Worm (Caenorhabditis elegans) whole organism, L1 larva: ENCODE results near the gene vha-1.

Source experiments
- C34B4.2 ChIP-seq: sonication (generic microtip); optimal IDR thresholded peaks from 2 replicates; lab custom pipeline; 2017; ENCODE audit warnings: mild to moderate bottlenecking, missing genetic modification characterization, missing compliant biosample characterization
- F16B12.6 ChIP-seq: fragments of 150-350 bp; optimal IDR thresholded peaks from 2 replicates; lab custom pipeline; 2014; ENCODE audit warnings: missing biosample characterization, missing genetic modification characterization
- Y116A8C.19 ChIP-seq: sonication (generic microtip); optimal IDR thresholded peaks from 2 replicates; lab custom pipeline; 2016; ENCODE audit warnings: missing compliant biosample characterization, missing genetic modification characterization, borderline replicate concordance
- aha-1 ChIP-seq: fragments of 150-350 bp; optimal IDR thresholded peaks from 2 replicates; lab custom pipeline; 2014; ENCODE audit warnings: missing biosample characterization, missing genetic modification characterization
- alr-1 ChIP-seq: fragments of 200-800 bp; sonication (Bioruptor generic); optimal IDR thresholded peaks from 2 replicates; lab custom pipeline; 2018; ENCODE audit warnings: borderline replicate concordance, mild to moderate bottlenecking, missing genetic modification characterization, missing compliant biosample characterization
- aly-2 ChIP-seq: fragments of 150-350 bp; optimal IDR thresholded peaks from 2 replicates; lab custom pipeline; 2014; ENCODE audit warnings: missing biosample characterization, missing genetic modification characterization
- ama-1 ChIP-seq: fragments of 150-350 bp; optimal IDR thresholded peaks from 2 replicates; lab custom pipeline; 2014
- ceh-82 ChIP-seq, 3 experiments: fragments of 150-350 bp in 1 of 3; sonication (generic microtip) in 2 of 3; optimal IDR thresholded peaks; 2 replicates each; lab custom pipeline; 2014 to 2017; ENCODE audit warnings: missing biosample characterization in 3 of 3, missing genetic modification characterization in 3 of 3
- ceh-88 ChIP-seq: fragments of 200-800 bp; sonication (Bioruptor generic); IDR thresholded peaks from 2 replicates; pipeline ENCODE4 v1.3.6; 2022; ENCODE audit warnings: missing genetic modification characterization, missing compliant biosample characterization
- ceh-90 ChIP-seq: sonication (generic microtip); optimal IDR thresholded peaks from 2 replicates; lab custom pipeline; 2016; ENCODE audit warnings: missing genetic modification characterization, missing compliant biosample characterization
- dpl-1 ChIP-seq, 3 experiments: fragments of 150-350 bp in 2 of 3; sonication (generic microtip) in 1 of 3; optimal IDR thresholded peaks; 2 replicates each; lab custom pipeline; 2014 to 2017; ENCODE audit warnings: missing biosample characterization in 3 of 3, missing genetic modification characterization in 3 of 3, missing genetic modification reagents in 3 of 3
- efl-1 ChIP-seq, 4 experiments: fragments of 150-350 bp; optimal IDR thresholded peaks in 3 of 4; peaks in 1 of 4; 1 replicate in 1 of 4; 2 replicates in 3 of 4; lab custom pipeline; 2014; ENCODE audit warnings: missing biosample characterization in 2 of 4, missing genetic modification characterization in 2 of 4, missing genetic modification reagents in 2 of 4
- efl-3 ChIP-seq: fragments of 200-800 bp; sonication (Bioruptor generic); optimal IDR thresholded peaks from 2 replicates; lab custom pipeline; 2018; ENCODE audit warnings: mild to moderate bottlenecking, missing genetic modification characterization, missing compliant biosample characterization
- egl-13 ChIP-seq: sonication (generic microtip); optimal IDR thresholded peaks from 2 replicates; lab custom pipeline; 2016; ENCODE audit warnings: missing genotype, missing genetic modification reagents, missing genetic modification characterization, missing compliant biosample characterization
- elt-3 ChIP-seq, 6 experiments: fragments of 150-350 bp in 1 of 6; sonication (generic microtip); optimal IDR thresholded peaks; 2 replicates each; lab custom pipeline; 2017 to 2018; ENCODE audit warnings: missing biosample characterization in 6 of 6, missing genetic modification characterization in 6 of 6, inconsistent platforms in 1 of 6
- fkh-8 ChIP-seq: sonication (generic microtip); optimal IDR thresholded peaks from 2 replicates; lab custom pipeline; 2016; ENCODE audit warnings: mild to moderate bottlenecking, missing genetic modification characterization, missing compliant biosample characterization
- fos-1 ChIP-seq: fragments of 150-350 bp; optimal IDR thresholded peaks from 2 replicates; lab custom pipeline; 2014; ENCODE audit warnings: missing biosample characterization, missing genetic modification characterization
- grh-1 ChIP-seq: fragments of 200-800 bp; sonication (Bioruptor generic); IDR thresholded peaks from 2 replicates; pipeline ENCODE4 v1.3.6; 2022; ENCODE audit warnings: missing genetic modification reagents, missing genetic modification characterization, missing compliant biosample characterization
- hlh-17 ChIP-seq: fragments of 200-800 bp; sonication (Bioruptor generic); optimal IDR thresholded peaks from 2 replicates; lab custom pipeline; 2018; ENCODE audit warnings: missing genetic modification characterization, mild to moderate bottlenecking, missing compliant biosample characterization, moderate library complexity, borderline replicate concordance
- irx-1 ChIP-seq: sonication (generic microtip); optimal IDR thresholded peaks from 2 replicates; lab custom pipeline; 2016; ENCODE audit warnings: missing genetic modification characterization, missing compliant biosample characterization
- isw-1 ChIP-seq: fragments of 200-800 bp; sonication (Bioruptor generic); IDR thresholded peaks from 2 replicates; pipeline ENCODE4 v1.3.6; 2022; ENCODE audit warnings: missing genetic modification characterization, missing compliant biosample characterization
- lin-13 ChIP-seq: fragments of 150-350 bp; optimal IDR thresholded peaks from 2 replicates; lab custom pipeline; 2014; ENCODE audit warnings: missing biosample characterization, missing genetic modification reagents, missing genetic modification characterization
- lin-15B ChIP-seq: fragments of 150-350 bp; sonication (generic microtip); optimal IDR thresholded peaks from 3 replicates; lab custom pipeline; 2014; ENCODE audit warnings: missing biosample characterization, missing genetic modification characterization
- lir-3 ChIP-seq: sonication (generic microtip); optimal IDR thresholded peaks from 2 replicates; lab custom pipeline; 2016; ENCODE audit warnings: mild to moderate bottlenecking, missing genetic modification characterization, moderate library complexity, missing compliant biosample characterization; ENCODE audit not compliant: poor library complexity
- mep-1 ChIP-seq: fragments of 150-350 bp; optimal IDR thresholded peaks from 2 replicates; lab custom pipeline; 2014; ENCODE audit warnings: missing biosample characterization, missing genetic modification characterization
- nhr-11 ChIP-seq: fragments of 150-350 bp; optimal IDR thresholded peaks from 2 replicates; lab custom pipeline; 2014; ENCODE audit warnings: missing biosample characterization, missing genetic modification characterization
- nhr-76 ChIP-seq: sonication (generic microtip); optimal IDR thresholded peaks from 2 replicates; lab custom pipeline; 2017; ENCODE audit warnings: missing biosample characterization, missing genetic modification characterization
- nhr-84 ChIP-seq: sonication (generic microtip); optimal IDR thresholded peaks from 2 replicates; lab custom pipeline; 2017; ENCODE audit warnings: missing biosample characterization, missing genetic modification characterization
- nhr-85 ChIP-seq: sonication (generic microtip); peaks from one replicate; lab custom pipeline; 2016; ENCODE audit warnings: missing genetic modification characterization, inconsistent platforms, missing compliant biosample characterization
- pag-3 ChIP-seq: sonication (generic microtip); optimal IDR thresholded peaks from 2 replicates; lab custom pipeline; 2017; ENCODE audit warnings: missing genetic modification characterization, mild to moderate bottlenecking, missing compliant biosample characterization, antibody characterized with exemption, borderline replicate concordance; ENCODE audit not compliant: insufficient read depth
- pqm-1 ChIP-seq: sonication (generic microtip); optimal IDR thresholded peaks from 3 replicates; lab custom pipeline; 2017; ENCODE audit warnings: missing biosample characterization, missing genetic modification characterization
- snpc-4 ChIP-seq: fragments of 150-350 bp; optimal IDR thresholded peaks from 2 replicates; lab custom pipeline; 2014; ENCODE audit warnings: missing biosample characterization, missing genetic modification characterization
- snu-23 ChIP-seq: sonication (generic microtip); optimal IDR thresholded peaks from 2 replicates; lab custom pipeline; 2016; ENCODE audit warnings: missing genetic modification characterization, missing compliant biosample characterization
- sox-4 ChIP-seq: sonication (generic microtip); optimal IDR thresholded peaks from 2 replicates; lab custom pipeline; 2016; ENCODE audit warnings: missing genetic modification characterization, missing compliant biosample characterization
- sup-37 ChIP-seq: fragments of 200-800 bp; sonication (Bioruptor generic); optimal IDR thresholded peaks from 2 replicates; lab custom pipeline; 2018; ENCODE audit warnings: mild to moderate bottlenecking, missing genetic modification characterization, missing compliant biosample characterization
- swsn-7 ChIP-seq: sonication (generic microtip); optimal IDR thresholded peaks from 2 replicates; lab custom pipeline; 2016; ENCODE audit warnings: missing genetic modification characterization, missing compliant biosample characterization
- tbx-2 ChIP-seq: sonication (generic microtip); optimal IDR thresholded peaks from 2 replicates; lab custom pipeline; 2016; ENCODE audit warnings: missing genetic modification characterization, missing compliant biosample characterization
- unc-130 ChIP-seq: fragments of 150-350 bp; optimal IDR thresholded peaks from 2 replicates; lab custom pipeline; 2017; ENCODE audit warnings: missing biosample characterization, missing genetic modification characterization, inconsistent platforms
- unc-86 ChIP-seq: sonication (generic microtip); optimal IDR thresholded peaks from 2 replicates; lab custom pipeline; 2016; ENCODE audit warnings: missing genetic modification characterization, missing compliant biosample characterization
- unc-98 ChIP-seq: fragments of 200-800 bp; sonication (Bioruptor generic); IDR thresholded peaks from 2 replicates; pipeline ENCODE4 v1.3.6; 2022; ENCODE audit warnings: missing genetic modification characterization, missing compliant biosample characterization
- vab-15 ChIP-seq: sonication (generic microtip); optimal IDR thresholded peaks from 2 replicates; lab custom pipeline; 2017; ENCODE audit warnings: missing genotype, mild to moderate bottlenecking, missing genetic modification characterization, missing compliant biosample characterization
- zag-1 ChIP-seq: fragments of 150-350 bp; optimal IDR thresholded peaks from 2 replicates; lab custom pipeline; 2014; ENCODE audit warnings: missing biosample characterization, missing genetic modification characterization
- ztf-11 ChIP-seq, 2 experiments: sonication (generic microtip); optimal IDR thresholded peaks; 2 replicates each; lab custom pipeline; 2016 to 2017; ENCODE audit warnings: missing genetic modification characterization in 2 of 2, missing biosample characterization in 1 of 2, missing compliant biosample characterization in 1 of 2
- ztf-4 ChIP-seq: fragments of 150-350 bp; optimal IDR thresholded peaks from 2 replicates; lab custom pipeline; 2014; ENCODE audit warnings: missing biosample characterization, missing genetic modification characterization

vha-1 gene

ce11 chrIII:9766175-9766574 is 14.9 kb upstream of the vha-1 start, which contains the start of gene cbp-1 (continued):
- TF ChIP-seq grh-1 (GFP tag; lab: Robert Waterston, UW): no peak
- TF ChIP-seq aha-1 (tag; lab: Kevin White, UChicago): no peak
- TF ChIP-seq elt-3 (tag; optimal IDR thresholded peaks at IDR 0.05; lab: Kevin White, UChicago): peak in 1 of 6 experiments; percentile 15
- TF ChIP-seq lin-15B: no peak
- no peak for TF ChIP-seq pag-3 (tag; lab: Kevin White, UChicago)
- no peak for TF ChIP-seq mep-1 (tag; lab: Kevin White, UChicago)
- TF ChIP-seq irx-1 (tag; lab: Kevin White, UChicago): no peak
- no peak for TF ChIP-seq egl-13
- no peak for TF ChIP-seq unc-98 (GFP tag; lab: Robert Waterston, UW)
- TF ChIP-seq isw-1 (GFP tag; lab: Robert Waterston, UW): no peak
- TF ChIP-seq snu-23 (GFP tag; lab: Kevin White, UChicago): peak; percentile 68
- TF ChIP-seq C34B4.2 (tag; lab: Kevin White, UChicago): no peak
- no peak for TF ChIP-seq vab-15 (tag; lab: Kevin White, UChicago)
- no peak for TF ChIP-seq Y116A8C.19
- TF ChIP-seq lin-13: no peak
- no peak for TF ChIP-seq nhr-76 (tag; lab: Kevin White, UChicago)
- no peak for TF ChIP-seq alr-1 (tag; lab: Kevin White, UChicago)
- peak; percentile 69 to 75 for TF ChIP-seq efl-1 (optimal IDR thresholded peaks at IDR 0.05; lab: Kevin White, UChicago)
- TF ChIP-seq efl-1 (GFP tag; optimal IDR thresholded peaks at IDR 0.05 in 1 of 2; lab: Kevin White, UChicago): peak; percentile 16 to 90
- no peak for TF ChIP-seq efl-3
- TF ChIP-seq dpl-1 (GFP tag; optimal IDR thresholded peaks at IDR 0.05; lab: Kevin White, UChicago): peak in 2 of 3 experiments; percentile 37 to 46
- no peak for TF ChIP-seq hlh-17 (GFP tag; lab: Kevin White, UChicago)
- peak; percentile 3 to 54 (median 4) for TF ChIP-seq ceh-82 (tag; optimal IDR thresholded peaks at IDR 0.05; lab: Kevin White, UChicago)
- peak; percentile 64 for TF ChIP-seq swsn-7 (tag; lab: Kevin White, UChicago)
- TF ChIP-seq fos-1: peak; percentile 8
- peak; percentile 72 for TF ChIP-seq ama-1 (lab: Kevin White, UChicago)
- TF ChIP-seq nhr-11 (tag; lab: Kevin White, UChicago): no peak
- no peak for TF ChIP-seq unc-86 (tag; lab: Kevin White, UChicago)
- no peak for TF ChIP-seq sup-37 (GFP tag; lab: Kevin White, UChicago)
- TF ChIP-seq pqm-1 (tag; lab: Kevin White, UChicago): no peak
- TF ChIP-seq F16B12.6 (tag; lab: Kevin White, UChicago): no peak
- TF ChIP-seq ceh-88 (GFP tag; lab: Robert Waterston, UW): no peak; the same call in 1 of the 2 replicates
- TF ChIP-seq ztf-11 (tag; optimal IDR thresholded peaks at IDR 0.05; lab: Kevin White, UChicago): peak in 1 of 2 experiments; percentile 47
- TF ChIP-seq tbx-2: peak; percentile 32
- no peak for TF ChIP-seq zag-1 (tag; lab: Kevin White, UChicago)
- TF ChIP-seq ztf-4 (tag; lab: Kevin White, UChicago): no peak
- no peak for TF ChIP-seq lir-3 (tag; lab: Kevin White, UChicago)
- TF ChIP-seq nhr-84: no peak
- TF ChIP-seq snpc-4 (tag; lab: Kevin White, UChicago): peak; percentile 33
- TF ChIP-seq fkh-8: no peak
- peak; percentile 51 for TF ChIP-seq unc-130

DNA sequence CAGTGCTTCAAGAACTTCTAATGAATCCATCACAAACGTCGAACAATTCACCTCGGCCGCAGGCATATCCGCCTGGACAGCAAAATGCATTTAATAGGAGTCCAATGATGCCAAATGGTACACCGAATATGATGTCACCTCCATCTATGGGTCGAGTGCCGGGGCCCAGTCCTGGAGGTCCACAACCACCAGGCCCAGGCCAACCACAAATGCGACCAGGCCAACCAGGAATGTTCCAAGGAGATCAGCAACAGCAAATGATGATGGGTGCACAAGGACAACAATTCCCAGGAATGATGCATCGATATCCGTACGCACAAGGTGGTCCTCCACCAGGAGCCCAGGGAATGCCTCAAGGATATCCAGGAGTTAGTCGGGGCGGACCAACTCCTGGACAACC is 14.0 kb upstream of the vha-1 start:
- TF ChIP-seq efl-1 (optimal IDR thresholded peaks at IDR 0.05; lab: Kevin White, UChicago) (no peak), efl-1 (GFP tag; optimal IDR thresholded peaks at IDR 0.05 in 1 of 2; lab: Kevin White, UChicago) (peak in 1 of 2 experiments; percentile 30), aly-2 (no peak), lin-15B (no peak), sox-4 (tag; lab: Kevin White, UChicago) (no peak), nhr-85 (peak; percentile 51), ceh-90 (tag; lab: Kevin White, UChicago) (no peak)
- TF ChIP-seq, all 84 proteins: peak for 2
